Fruit fly (Drosophila melanogaster): ENCODE measurements around the gene CG15170.

CG15170 gene

DNA sequence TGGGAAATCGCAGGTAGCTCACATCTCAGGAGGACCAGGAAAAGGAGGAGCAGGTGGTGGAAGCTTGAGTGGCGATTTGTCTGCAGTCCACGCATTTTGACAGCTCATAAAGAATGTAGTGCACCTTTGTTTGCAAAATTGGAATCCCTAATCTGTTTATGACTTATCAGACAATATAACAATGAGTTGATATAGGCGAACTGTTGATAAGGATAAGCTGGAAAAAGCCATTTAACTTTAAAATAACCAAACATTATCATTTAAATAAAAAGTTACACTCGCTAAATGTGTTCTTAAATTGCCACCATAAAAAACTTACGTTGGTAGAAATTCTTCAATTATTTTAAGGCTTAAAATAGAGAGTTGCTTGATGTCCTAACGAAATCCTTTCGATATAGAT lies at the start of gene CG15170:
Gene CG15170 (minus strand): TSS at position 101 of the 400 bp plus-strand sequence.
- no peak for TF ChIP-seq Sox15 (GFP tag; optimal IDR thresholded peaks at IDR 0.05)
- TF ChIP-seq CG4318 (GFP tag; optimal IDR thresholded peaks at IDR 0.05) = no peak
- no peak for TF ChIP-seq esn (GFP tag; optimal IDR thresholded peaks at IDR 0.05)
- TF ChIP-seq acj6 (GFP tag; optimal IDR thresholded peaks at IDR 0.05) = no peak
- no peak for TF ChIP-seq CG34406 (GFP tag; optimal IDR thresholded peaks at IDR 0.05)
- no peak for TF ChIP-seq CG6792 (GFP tag; optimal IDR thresholded peaks at IDR 0.05)
- TF ChIP-seq lz (GFP tag; optimal IDR thresholded peaks at IDR 0.05) = no peak
- no peak for TF ChIP-seq Sox14 (GFP tag; optimal IDR thresholded peaks at IDR 0.05)
- TF ChIP-seq salr (GFP tag; optimal IDR thresholded peaks at IDR 0.05) = no peak
- no peak for TF ChIP-seq dsx (GFP tag; optimal IDR thresholded peaks at IDR 0.05; ENCODE audit: poor library complexity, severe bottlenecking)
- TF ChIP-seq fkh (GFP tag; optimal IDR thresholded peaks at IDR 0.05) = no peak
- TF ChIP-seq CG6276 (GFP tag; optimal IDR thresholded peaks at IDR 0.05) = no peak
- no peak for TF ChIP-seq cyc (GFP tag; optimal IDR thresholded peaks at IDR 0.05)
- TF ChIP-seq CG3919 (GFP tag; optimal IDR thresholded peaks at IDR 0.05) = no peak
- TF ChIP-seq Eip93F (GFP tag; optimal IDR thresholded peaks at IDR 0.05) = no peak
- no peak for TF ChIP-seq Ets96B (tag; optimal IDR thresholded peaks at IDR 0.05)

DNA sequence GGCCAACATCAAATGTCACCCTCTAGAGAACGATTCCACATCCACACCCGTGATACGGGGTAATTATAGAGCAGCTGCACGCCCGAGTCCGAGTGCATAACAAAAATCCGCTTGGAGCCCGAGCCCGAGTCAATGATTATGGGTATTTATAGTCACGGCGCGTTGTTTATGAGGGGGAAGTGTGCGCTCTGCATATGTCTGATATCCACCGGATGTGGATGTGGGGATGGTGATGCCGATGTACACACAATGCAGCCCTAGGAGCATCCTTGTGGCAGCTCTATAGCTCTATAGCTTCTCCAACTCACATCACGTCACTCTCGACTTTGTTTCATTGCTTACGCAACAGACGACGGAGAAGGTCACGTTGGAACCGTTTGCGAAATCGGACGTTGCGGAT lies 47.4 kb upstream of the CG15170 start:
- no peak for TF ChIP-seq achi (GFP tag; optimal IDR thresholded peaks at IDR 0.05)
- no peak for TF ChIP-seq Sox15 (GFP tag; optimal IDR thresholded peaks at IDR 0.05)
- no peak for TF ChIP-seq CG8632 (GFP tag; optimal IDR thresholded peaks at IDR 0.05)
- peak; percentile 35 for TF ChIP-seq Eip78C (GFP tag)
- no peak for TF ChIP-seq CG16779 (tag; optimal IDR thresholded peaks at IDR 0.05)
- peak; percentile 4 for TF ChIP-seq net (GFP tag; optimal IDR thresholded peaks at IDR 0.05)

DNA sequence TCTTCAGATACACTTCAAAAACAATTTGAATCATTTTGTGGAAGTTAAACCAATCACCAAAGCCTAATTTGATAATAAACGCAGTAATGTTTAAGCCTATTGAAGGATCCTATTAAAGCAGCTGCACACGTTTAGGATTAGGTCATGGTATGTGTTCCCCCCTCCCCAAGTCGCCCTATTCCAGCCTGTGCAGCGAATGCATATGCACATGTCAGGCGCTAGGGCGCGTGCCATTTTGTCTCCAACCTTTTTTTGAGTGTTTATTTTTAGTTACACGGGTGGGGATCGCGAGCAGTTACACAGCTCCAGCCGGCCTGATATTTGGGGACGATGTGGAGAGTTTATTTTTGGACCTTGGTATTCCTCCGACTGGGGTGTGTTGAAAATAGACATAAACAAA lies 47.0 kb upstream of the CG15170 start:
- TF ChIP-seq Eip78C (GFP tag) (peak; percentile 58), CG4318 (GFP tag; optimal IDR thresholded peaks at IDR 0.05) (no peak)

DNA sequence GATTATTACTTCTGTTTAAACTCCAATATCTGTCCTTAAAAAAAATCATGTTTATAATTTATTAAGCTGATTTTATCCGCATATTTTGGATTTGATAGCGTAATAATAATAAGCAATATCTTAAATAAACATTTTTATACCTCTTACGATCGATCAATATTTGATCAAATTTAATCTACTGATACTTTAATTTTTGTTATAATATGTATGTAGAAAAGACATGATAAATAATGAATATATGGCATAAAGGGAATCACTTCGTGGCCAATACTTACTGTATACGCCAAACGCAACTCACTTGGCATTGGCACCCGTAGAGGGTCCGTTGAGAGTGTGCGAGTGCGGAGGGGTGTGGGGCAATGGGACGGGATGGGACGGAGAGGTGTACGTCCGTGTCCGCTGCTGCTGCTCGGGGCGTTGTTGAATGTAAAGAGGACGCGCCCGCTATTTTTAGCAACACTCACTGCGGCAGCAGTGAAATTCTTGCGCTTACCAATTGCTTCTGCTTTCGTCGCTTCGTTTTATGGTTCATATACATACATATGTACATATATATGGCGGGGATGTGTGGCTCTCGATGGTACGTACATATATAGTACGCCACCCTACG lies 46.2 kb upstream of the CG15170 start:
- no peak for TF ChIP-seq CG31627 (GFP tag; optimal IDR thresholded peaks at IDR 0.05)
- no peak for TF ChIP-seq CG11902 (GFP tag; optimal IDR thresholded peaks at IDR 0.05)
- TF ChIP-seq CG34406 (GFP tag; optimal IDR thresholded peaks at IDR 0.05) = no peak
- no peak for TF ChIP-seq CG15336 (GFP tag; IDR thresholded peaks at IDR 0.05)
- TF ChIP-seq OdsH (GFP tag; optimal IDR thresholded peaks at IDR 0.05) = no peak
- no peak for TF ChIP-seq spab (GFP tag; optimal IDR thresholded peaks at IDR 0.05)
- no peak for TF ChIP-seq Smox (GFP tag; optimal IDR thresholded peaks at IDR 0.05)
- TF ChIP-seq Eip75B (GFP tag; optimal IDR thresholded peaks at IDR 0.05) = no peak
- peak; percentile 1 for TF ChIP-seq CG6276 (GFP tag; optimal IDR thresholded peaks at IDR 0.05)
- no peak for TF ChIP-seq CG10631 (GFP tag; optimal IDR thresholded peaks at IDR 0.05)
- TF ChIP-seq Hr38 (GFP tag; optimal IDR thresholded peaks at IDR 0.05) = no peak
- no peak for TF ChIP-seq Gug (GFP tag; IDR thresholded peaks at IDR 0.05)
- peak; percentile 54 for TF ChIP-seq svp (GFP tag)
- TF ChIP-seq esn (GFP tag; optimal IDR thresholded peaks at IDR 0.05) = peak; percentile 14
- no peak for TF ChIP-seq fd59A (GFP tag; optimal IDR thresholded peaks at IDR 0.05)
- no peak for TF ChIP-seq fkh (GFP tag; optimal IDR thresholded peaks at IDR 0.05)
- TF ChIP-seq CG3032 (tag; optimal IDR thresholded peaks at IDR 0.05) = no peak
- TF ChIP-seq topi (GFP tag; optimal IDR thresholded peaks at IDR 0.05) = no peak
- no peak for TF ChIP-seq CG9139 (GFP tag; optimal IDR thresholded peaks at IDR 0.05)
- no peak for TF ChIP-seq CG6854 (GFP tag; optimal IDR thresholded peaks at IDR 0.05)
- TF ChIP-seq fd85E (GFP tag; optimal IDR thresholded peaks at IDR 0.05) = no peak
- no peak for TF ChIP-seq Sox102F (GFP tag; optimal IDR thresholded peaks at IDR 0.05)
- TF ChIP-seq pdm3 (GFP tag; optimal IDR thresholded peaks at IDR 0.05) = peak; percentile 31
- TF ChIP-seq Sox14 (GFP tag; optimal IDR thresholded peaks at IDR 0.05) = no peak
- TF ChIP-seq salr (GFP tag; optimal IDR thresholded peaks at IDR 0.05) = no peak
- no peak for TF ChIP-seq Hr39 (GFP tag; optimal IDR thresholded peaks at IDR 0.05)
- TF ChIP-seq acj6 (GFP tag; optimal IDR thresholded peaks at IDR 0.05) = peak; percentile 10
- TF ChIP-seq CG6163 (GFP tag; IDR thresholded peaks at IDR 0.05) = no peak
- TF ChIP-seq Eip78C (GFP tag) = peak; percentile 82
- TF ChIP-seq CG8319 (GFP tag; optimal IDR thresholded peaks at IDR 0.05) = no peak
- TF ChIP-seq Ets21C (GFP tag; optimal IDR thresholded peaks at IDR 0.05) = no peak
- no peak for TF ChIP-seq Sox15 (GFP tag; optimal IDR thresholded peaks at IDR 0.05)
- no peak for TF ChIP-seq Hr4 (GFP tag; optimal IDR thresholded peaks at IDR 0.05)
- TF ChIP-seq Eip93F (GFP tag; optimal IDR thresholded peaks at IDR 0.05) = no peak
- no peak for TF ChIP-seq net (GFP tag; optimal IDR thresholded peaks at IDR 0.05)
- peak; percentile 51 for TF ChIP-seq Lpt (GFP tag; optimal IDR thresholded peaks at IDR 0.05)

All from whole organism, prepupa.